Fruit fly (Drosophila melanogaster) whole organism, embryonic: Measurements from ENCODE around the gene slp1.

Experiments used
- Aef1 ChIP-seq: fragments of 200-800 bp; sonication (Bioruptor generic); IDR thresholded peaks from 3 replicates; pipeline ENCODE4 v1.3.6; 2022; ENCODE audit warnings: missing biosample characterization, missing genetic modification characterization
- CG10366 ChIP-seq: fragments of 200-800 bp; sonication (Bioruptor generic); IDR thresholded peaks from 2 replicates; pipeline ENCODE4 v1.3.6; 2022; ENCODE audit warnings: missing biosample characterization, missing genetic modification characterization
- CG10979 ChIP-seq: fragments of 200-800 bp; sonication (Bioruptor generic); optimal IDR thresholded peaks from 2 replicates; lab custom pipeline; 2018; ENCODE audit warnings: missing biosample characterization, mild to moderate bottlenecking, missing genetic modification characterization, moderate library complexity
- CG12155 ChIP-seq: fragments of 200-800 bp; sonication (Bioruptor generic); optimal IDR thresholded peaks from 3 replicates; lab custom pipeline; 2016; ENCODE audit warnings: missing biosample characterization, missing genetic modification characterization
- CG13296 ChIP-seq: fragments of 200-800 bp; sonication (Bioruptor generic); optimal IDR thresholded peaks from 3 replicates; lab custom pipeline; 2018; ENCODE audit warnings: missing biosample characterization, mild to moderate bottlenecking, missing genetic modification characterization
- CG14050 ChIP-seq: fragments of 200-800 bp; sonication (Bioruptor generic); IDR thresholded peaks from 3 replicates; pipeline ENCODE4 v1.3.6; 2022; ENCODE audit warnings: missing biosample characterization, missing genetic modification characterization
- CG15696 ChIP-seq: fragments of 200-800 bp; sonication (Bioruptor generic); optimal IDR thresholded peaks from 2 replicates; lab custom pipeline; 2019; ENCODE audit warnings: missing biosample characterization, mild to moderate bottlenecking, missing genetic modification characterization, moderate library complexity
- CG17328 ChIP-seq: fragments of 200-800 bp; sonication (Bioruptor generic); IDR thresholded peaks from 2 replicates; pipeline ENCODE4 v1.3.6; 2022; ENCODE audit warnings: missing biosample characterization, missing genetic modification characterization
- CG18011 ChIP-seq: fragments of 200-800 bp; sonication (Bioruptor generic); optimal IDR thresholded peaks from 2 replicates; lab custom pipeline; 2017; ENCODE audit warnings: missing biosample characterization, missing genetic modification characterization, mild to moderate bottlenecking, moderate library complexity, missing genotype
- CG18599 ChIP-seq: fragments of 200-800 bp; sonication (Bioruptor generic); optimal IDR thresholded peaks from 3 replicates; lab custom pipeline; 2017; ENCODE audit warnings: missing biosample characterization, missing genetic modification characterization, mild to moderate bottlenecking, moderate library complexity, missing genetic modification reagents
- CG2199 ChIP-seq: fragments of 200-800 bp; sonication (Bioruptor generic); IDR thresholded peaks from 3 replicates; pipeline ENCODE4 v1.3.6; 2022; ENCODE audit warnings: missing biosample characterization, missing genetic modification characterization
- CG2678 ChIP-seq: fragments of 200-800 bp; sonication (Bioruptor generic); optimal IDR thresholded peaks from 3 replicates; lab custom pipeline; 2019; ENCODE audit warnings: missing biosample characterization, mild to moderate bottlenecking, missing genetic modification characterization, moderate library complexity
- CG2889 ChIP-seq: fragments of 200-800 bp; sonication (Bioruptor generic); IDR thresholded peaks from 3 replicates; pipeline ENCODE4 v1.3.6; 2022; ENCODE audit warnings: missing biosample characterization, missing genetic modification characterization
- CG3726 ChIP-seq: fragments of 200-800 bp; sonication (Bioruptor generic); IDR thresholded peaks from 3 replicates; pipeline ENCODE4, ENCODE4 v1.3.6; 2022; ENCODE audit warnings: missing biosample characterization, missing genetic modification characterization
- CG3995 ChIP-seq: fragments of 200-800 bp; sonication (Bioruptor generic); optimal IDR thresholded peaks from 3 replicates; lab custom pipeline; 2016; ENCODE audit warnings: missing biosample characterization, missing genetic modification characterization
- CG43689 ChIP-seq: fragments of 200-800 bp; sonication (Bioruptor generic); IDR thresholded peaks from 2 replicates; pipeline ENCODE4 v1.3.6; 2022; ENCODE audit warnings: missing biosample characterization, missing genetic modification characterization
- CG4854 ChIP-seq: fragments of 200-800 bp; sonication (Bioruptor generic); optimal IDR thresholded peaks from 2 replicates; lab custom pipeline; 2016; ENCODE audit warnings: missing biosample characterization, missing genetic modification characterization, inconsistent platforms
- CG7745 ChIP-seq: fragments of 200-800 bp; sonication (Bioruptor generic); optimal IDR thresholded peaks from 2 replicates; lab custom pipeline; 2018; ENCODE audit warnings: missing biosample characterization, mild to moderate bottlenecking, missing genetic modification characterization, moderate library complexity
- Dref ChIP-seq: fragments of 200-800 bp; sonication (Bioruptor generic); IDR thresholded peaks from 2 replicates; pipeline ENCODE4 v1.3.6; 2022; ENCODE audit warnings: missing biosample characterization, missing genetic modification characterization
- Ets65A ChIP-seq: fragments of 200-800 bp; sonication (Bioruptor generic); peaks from one replicate; lab custom pipeline; 2016; ENCODE audit warnings: missing biosample characterization, missing genetic modification characterization
- HLH4C ChIP-seq: fragments of 200-800 bp; sonication (Bioruptor generic); IDR thresholded peaks from 3 replicates; pipeline ENCODE4 v1.3.6; 2022; ENCODE audit warnings: missing biosample characterization, missing genetic modification characterization; ENCODE audit not compliant: partially characterized antibody
- Hey ChIP-seq: fragments of 200-800 bp; sonication (Bioruptor generic); optimal IDR thresholded peaks from 3 replicates; lab custom pipeline; 2018; ENCODE audit warnings: missing biosample characterization, mild to moderate bottlenecking, missing genetic modification characterization
- Lim3 ChIP-seq: fragments of 200-800 bp; sonication (Bioruptor generic); IDR thresholded peaks from 2 replicates; pipeline ENCODE4 v1.3.6; 2022; ENCODE audit warnings: missing biosample characterization, missing genetic modification characterization
- Mad ChIP-seq: fragments of 200-800 bp; sonication (Bioruptor generic); optimal IDR thresholded peaks from 2 replicates; lab custom pipeline; 2016; ENCODE audit warnings: missing biosample characterization, missing genetic modification characterization
- Mes4 ChIP-seq: fragments of 200-800 bp; sonication (Bioruptor generic); optimal IDR thresholded peaks from 2 replicates; lab custom pipeline; 2016; ENCODE audit warnings: missing biosample characterization, missing genetic modification characterization
- NK7.1 ChIP-seq: fragments of 200-800 bp; sonication (Bioruptor generic); optimal IDR thresholded peaks from 3 replicates; lab custom pipeline; 2016; ENCODE audit warnings: missing biosample characterization, missing genetic modification characterization
- Nf-YA ChIP-seq: fragments of 200-800 bp; sonication (Bioruptor generic); IDR thresholded peaks from 2 replicates; pipeline ENCODE4 v1.3.6; 2022; ENCODE audit warnings: missing biosample characterization, missing genetic modification characterization
- Nf-YB ChIP-seq: fragments of 200-800 bp; sonication (Bioruptor generic); optimal IDR thresholded peaks from 3 replicates; lab custom pipeline; 2019; ENCODE audit warnings: missing biosample characterization, mild to moderate bottlenecking, missing genetic modification characterization, moderate library complexity
- Nf-YC ChIP-seq: fragments of 200-800 bp; optimal IDR thresholded peaks from 3 replicates; lab custom pipeline; 2019; ENCODE audit warnings: missing biosample characterization, mild to moderate bottlenecking, missing genetic modification characterization, moderate library complexity
- Ravus ChIP-seq: fragments of 200-800 bp; sonication (Bioruptor generic); IDR thresholded peaks from 2 replicates; pipeline ENCODE4 v1.3.6; 2022; ENCODE audit warnings: missing biosample characterization, missing genetic modification characterization
- Rx ChIP-seq: fragments of 200-800 bp; sonication (Bioruptor generic); IDR thresholded peaks from 2 replicates; pipeline ENCODE4 v1.3.6; 2022; ENCODE audit warnings: missing biosample characterization, missing genetic modification characterization
- Trl ChIP-seq, 3 experiments: fragments of >200 bp in 2 of 3; fragments of 200-800 bp in 1 of 3; sonication (Bioruptor generic) in 1 of 3; optimal IDR thresholded peaks; 2 replicates in 1 of 3; 3 replicates in 2 of 3; lab custom pipeline; 2016 to 2017; ENCODE audit warnings: missing biosample characterization in 1 of 3, missing genetic modification characterization in 1 of 3
- crol ChIP-seq: fragments of 200-800 bp; sonication (Bioruptor generic); IDR thresholded peaks from 2 replicates; pipeline ENCODE4 v1.3.6; 2022; ENCODE audit warnings: missing biosample characterization, missing genetic modification characterization
- dm ChIP-seq: fragments of 200-800 bp; sonication (Bioruptor generic); optimal IDR thresholded peaks from 3 replicates; lab custom pipeline; 2016; ENCODE audit warnings: missing biosample characterization, missing genetic modification characterization
- grau ChIP-seq: fragments of 200-800 bp; optimal IDR thresholded peaks from 3 replicates; lab custom pipeline; 2019; ENCODE audit warnings: missing biosample characterization, mild to moderate bottlenecking, missing genetic modification characterization, moderate library complexity
- ham ChIP-seq: fragments of 200-800 bp; sonication (Bioruptor generic); IDR thresholded peaks from 2 replicates; pipeline ENCODE4 v1.3.6; 2022; ENCODE audit warnings: missing biosample characterization, missing genetic modification characterization
- kah ChIP-seq: fragments of 200-800 bp; sonication (Bioruptor generic); optimal IDR thresholded peaks from 2 replicates; lab custom pipeline; 2018; ENCODE audit warnings: missing biosample characterization, mild to moderate bottlenecking, missing genetic modification characterization
- knrl ChIP-seq: fragments of 200-800 bp; sonication (Bioruptor generic); IDR thresholded peaks from 3 replicates; pipeline ENCODE4 v1.3.6; 2022; ENCODE audit warnings: missing biosample characterization, missing genetic modification characterization; ENCODE audit not compliant: partially characterized antibody
- mam ChIP-seq: fragments of 200-800 bp; sonication (Bioruptor generic); optimal IDR thresholded peaks from 3 replicates; lab custom pipeline; 2016; ENCODE audit warnings: missing biosample characterization, missing genetic modification characterization
- nerfin-1 ChIP-seq: fragments of 200-800 bp; sonication (Bioruptor generic); optimal IDR thresholded peaks from 3 replicates; lab custom pipeline; 2019; ENCODE audit warnings: missing biosample characterization, mild to moderate bottlenecking, missing genetic modification characterization, moderate library complexity
- nom ChIP-seq: fragments of 200-800 bp; sonication (Bioruptor generic); optimal IDR thresholded peaks from 2 replicates; lab custom pipeline; 2017; ENCODE audit warnings: missing biosample characterization, missing genetic modification characterization, mild to moderate bottlenecking, moderate library complexity, missing genetic modification reagents
- pros ChIP-seq: fragments of 200-800 bp; sonication (Bioruptor generic); optimal IDR thresholded peaks from 3 replicates; lab custom pipeline; 2019; ENCODE audit warnings: missing biosample characterization, mild to moderate bottlenecking, missing genetic modification characterization, moderate library complexity
- schlank ChIP-seq: fragments of 200-800 bp; sonication (Bioruptor generic); optimal IDR thresholded peaks from 2 replicates; lab custom pipeline; 2018; ENCODE audit warnings: missing biosample characterization, mild to moderate bottlenecking, missing genetic modification characterization
- shn ChIP-seq: fragments of 200-800 bp; sonication (Bioruptor generic); optimal IDR thresholded peaks from 3 replicates; lab custom pipeline; 2016; ENCODE audit warnings: missing biosample characterization, missing genetic modification characterization
- sim ChIP-seq: fragments of 200-800 bp; sonication (Bioruptor generic); IDR thresholded peaks from 2 replicates; pipeline ENCODE4 v1.3.6; 2022; ENCODE audit warnings: missing biosample characterization, missing genetic modification characterization
- slp2 ChIP-seq: fragments of 200-800 bp; sonication (Bioruptor generic); optimal IDR thresholded peaks from 2 replicates; lab custom pipeline; 2016; ENCODE audit warnings: missing biosample characterization, missing genetic modification characterization
- toy ChIP-seq: fragments of 200-800 bp; sonication (Bioruptor generic); IDR thresholded peaks from 2 replicates; pipeline ENCODE4 v1.3.6; 2022; ENCODE audit warnings: missing biosample characterization, missing genetic modification characterization
- trem ChIP-seq: fragments of 200-800 bp; optimal IDR thresholded peaks from 3 replicates; lab custom pipeline; 2019; ENCODE audit warnings: missing biosample characterization, mild to moderate bottlenecking, missing genetic modification characterization, moderate library complexity
- trh ChIP-seq: fragments of 200-800 bp; sonication (Bioruptor generic); optimal IDR thresholded peaks from 2 replicates; lab custom pipeline; 2016; ENCODE audit warnings: missing biosample characterization, missing genetic modification characterization
- tup ChIP-seq: fragments of 200-800 bp; sonication (Bioruptor generic); optimal IDR thresholded peaks from 2 replicates; lab custom pipeline; 2016; ENCODE audit warnings: missing biosample characterization, mild to moderate bottlenecking, missing genetic modification characterization, moderate library complexity
- twi ChIP-seq: fragments of 200-800 bp; optimal IDR thresholded peaks from 2 replicates; lab custom pipeline; 2019; ENCODE audit warnings: missing biosample characterization, mild to moderate bottlenecking, missing genetic modification characterization, moderate library complexity
- zf30C ChIP-seq: fragments of 200-800 bp; sonication (Bioruptor generic); optimal IDR thresholded peaks from 3 replicates; lab custom pipeline; 2018; ENCODE audit warnings: missing biosample characterization, mild to moderate bottlenecking, missing genetic modification characterization

Gene slp1

dm6 chr2L:3846520-3846919 is 21.0 kb downstream of the slp1 start:
- TF ChIP-seq CG10366 (GFP tag; lab: Robert Waterston, UW) (no peak), Dref (no peak), crol (no peak), pros (GFP tag; lab: Kevin White, UChicago) (peak; percentile 83), trem (tag; lab: Kevin White, UChicago) (no peak), Nf-YA (no peak), twi (no peak), CG13296 (GFP tag; lab: Kevin White, UChicago) (no peak), Nf-YB (GFP tag; lab: Kevin White, UChicago) (peak; percentile 73), kah (GFP tag; lab: Kevin White, UChicago) (no peak), Trl (optimal IDR thresholded peaks at IDR 0.05; lab: Kevin White, UChicago) (no peak), Trl (GFP tag; optimal IDR thresholded peaks at IDR 0.05; lab: Kevin White, UChicago) (no peak), CG2199 (0 out of 3 replicates have a peak, but pooled peaks have one; percentile 34), CG10979 (no peak), CG2678 (tag; lab: Kevin White, UChicago) (no peak), mam (GFP tag; lab: Kevin White, UChicago) (no peak), ham (GFP tag; lab: Robert Waterston, UW) (no peak), CG18011 (GFP tag; lab: Kevin White, UChicago) (no peak), toy (GFP tag; lab: Robert Waterston, UW) (no peak), Hey (tag; lab: Kevin White, UChicago) (no peak), Nf-YC (tag; lab: Kevin White, UChicago) (peak; percentile 38), CG12155 (no peak), slp2 (GFP tag; lab: Kevin White, UChicago) (no peak), Rx (GFP tag; lab: Robert Waterston, UW) (no peak), grau (peak; percentile 77), CG4854 (GFP tag; lab: Kevin White, UChicago) (no peak), CG18599 (GFP tag; lab: Kevin White, UChicago) (no peak), HLH4C (GFP tag; lab: Robert Waterston, UW) (no peak), dm (no peak), NK7.1 (GFP tag; lab: Kevin White, UChicago) (no peak), CG17328 (GFP tag; lab: Robert Waterston, UW) (no peak), nerfin-1 (peak; percentile 12), CG14050 (no peak), zf30C (GFP tag; lab: Kevin White, UChicago) (no peak), sim (no peak), CG15696 (no peak), tup (GFP tag; lab: Kevin White, UChicago) (no peak), Mes4 (GFP tag; lab: Kevin White, UChicago) (no peak), shn (no peak), Mad (no peak), Ravus (no peak), knrl (GFP tag; lab: Robert Waterston, UW) (no peak), CG3726 (GFP tag; lab: Robert Waterston, UW) (no peak), nom (GFP tag; lab: Kevin White, UChicago) (no peak), CG3995 (GFP tag; lab: Kevin White, UChicago) (no peak), trh (GFP tag; lab: Kevin White, UChicago) (no peak), Aef1 (GFP tag; lab: Robert Waterston, UW) (no peak), Lim3 (GFP tag; lab: Robert Waterston, UW) (no peak), schlank (tag; lab: Kevin White, UChicago) (no peak), CG7745 (tag; lab: Kevin White, UChicago) (no peak), CG43689 (GFP tag; lab: Robert Waterston, UW) (no peak), Ets65A (GFP tag; lab: Kevin White, UChicago) (peak; percentile 51), CG2889 (GFP tag; lab: Robert Waterston, UW) (no peak)
